Fruit fly (Drosophila melanogaster): Measurements from ENCODE around the gene Usp14.

dm6 chr2L:10356508-10356907, 42.3 kb upstream of the Usp14 start, which contains the start of the genes CtsL4 and ClpP:
- TF ChIP-seq CG3919 (GFP tag; optimal IDR thresholded peaks at IDR 0.05): no peak
- TF ChIP-seq fd85E (GFP tag; optimal IDR thresholded peaks at IDR 0.05): no peak
- no peak for TF ChIP-seq Lpt (GFP tag; optimal IDR thresholded peaks at IDR 0.05)
- TF ChIP-seq CG11294 (GFP tag; IDR thresholded peaks at IDR 0.05): no peak

All from whole organism, prepupa.